Worm (Caenorhabditis elegans) whole organism, L1 larva: ENCODE results near the gene C09G9.1.
A peak's percentile ranks its signal among the peaks of the same experiment; 100 is the strongest.

Experiments used
- C04F5.9 ChIP-seq: sonication (generic microtip); optimal IDR thresholded peaks from 2 replicates; lab custom pipeline; 2016; ENCODE audit warnings: missing genetic modification characterization, missing compliant biosample characterization
- F16B12.6 ChIP-seq: fragments of 150-350 bp; optimal IDR thresholded peaks from 2 replicates; lab custom pipeline; 2014; ENCODE audit warnings: missing biosample characterization, missing genetic modification characterization
- Y116A8C.19 ChIP-seq: sonication (generic microtip); optimal IDR thresholded peaks from 2 replicates; lab custom pipeline; 2016; ENCODE audit warnings: missing compliant biosample characterization, missing genetic modification characterization, borderline replicate concordance
- aha-1 ChIP-seq: fragments of 150-350 bp; optimal IDR thresholded peaks from 2 replicates; lab custom pipeline; 2014; ENCODE audit warnings: missing biosample characterization, missing genetic modification characterization
- aly-2 ChIP-seq: fragments of 150-350 bp; optimal IDR thresholded peaks from 2 replicates; lab custom pipeline; 2014; ENCODE audit warnings: missing biosample characterization, missing genetic modification characterization
- ama-1 ChIP-seq: fragments of 150-350 bp; optimal IDR thresholded peaks from 2 replicates; lab custom pipeline; 2014
- ceh-63 ChIP-seq: fragments of 200-800 bp; sonication (Bioruptor generic); optimal IDR thresholded peaks from 2 replicates; lab custom pipeline; 2018; ENCODE audit warnings: mild to moderate bottlenecking, missing genetic modification characterization, missing compliant biosample characterization
- ceh-8 ChIP-seq: fragments of 200-800 bp; sonication (Bioruptor generic); optimal IDR thresholded peaks from 2 replicates; lab custom pipeline; 2018; ENCODE audit warnings: mild to moderate bottlenecking, missing genetic modification characterization, moderate library complexity, missing compliant biosample characterization
- dsc-1 ChIP-seq: sonication (generic microtip); optimal IDR thresholded peaks from 2 replicates; lab custom pipeline; 2016; ENCODE audit warnings: mild to moderate bottlenecking, missing genetic modification characterization, missing compliant biosample characterization
- efl-1 ChIP-seq, 4 experiments: fragments of 150-350 bp; optimal IDR thresholded peaks in 3 of 4; peaks in 1 of 4; 1 replicate in 1 of 4; 2 replicates in 3 of 4; lab custom pipeline; 2014; ENCODE audit warnings: missing biosample characterization in 2 of 4, missing genetic modification characterization in 2 of 4, missing genetic modification reagents in 2 of 4
- egl-27 ChIP-seq, 2 experiments: fragments of 150-350 bp in 1 of 2; sonication (generic microtip); optimal IDR thresholded peaks; 3 replicates each; lab custom pipeline; 2017 to 2018; ENCODE audit warnings: missing biosample characterization in 2 of 2, missing genetic modification characterization in 2 of 2, missing genetic modification reagents in 2 of 2
- elt-3 ChIP-seq, 6 experiments: fragments of 150-350 bp in 1 of 6; sonication (generic microtip); optimal IDR thresholded peaks; 2 replicates each; lab custom pipeline; 2017 to 2018; ENCODE audit warnings: missing biosample characterization in 6 of 6, missing genetic modification characterization in 6 of 6, inconsistent platforms in 1 of 6
- grh-1 ChIP-seq: fragments of 200-800 bp; sonication (Bioruptor generic); IDR thresholded peaks from 2 replicates; pipeline ENCODE4 v1.3.6; 2022; ENCODE audit warnings: missing genetic modification reagents, missing genetic modification characterization, missing compliant biosample characterization
- hpl-2 ChIP-seq: fragments of 150-350 bp; optimal IDR thresholded peaks from 2 replicates; lab custom pipeline; 2014; ENCODE audit warnings: missing biosample characterization, missing genetic modification reagents, missing genetic modification characterization
- jun-1 ChIP-seq: fragments of 150-350 bp; optimal IDR thresholded peaks from 2 replicates; lab custom pipeline; 2014; ENCODE audit warnings: missing biosample characterization, missing genetic modification reagents, missing genetic modification characterization
- lin-13 ChIP-seq: fragments of 150-350 bp; optimal IDR thresholded peaks from 2 replicates; lab custom pipeline; 2014; ENCODE audit warnings: missing biosample characterization, missing genetic modification reagents, missing genetic modification characterization
- lin-15B ChIP-seq: fragments of 150-350 bp; sonication (generic microtip); optimal IDR thresholded peaks from 3 replicates; lab custom pipeline; 2014; ENCODE audit warnings: missing biosample characterization, missing genetic modification characterization
- lsy-2 ChIP-seq, 2 experiments: fragments of 150-350 bp; optimal IDR thresholded peaks; 2 replicates each; lab custom pipeline; 2014; ENCODE audit warnings: missing biosample characterization in 2 of 2, missing genetic modification characterization in 2 of 2
- mef-2 ChIP-seq: fragments of 150-350 bp; optimal IDR thresholded peaks from 2 replicates; lab custom pipeline; 2014; ENCODE audit warnings: missing biosample characterization, missing genetic modification characterization
- mep-1 ChIP-seq: fragments of 150-350 bp; optimal IDR thresholded peaks from 2 replicates; lab custom pipeline; 2014; ENCODE audit warnings: missing biosample characterization, missing genetic modification characterization
- nhr-47 ChIP-seq: sonication (generic microtip); optimal IDR thresholded peaks from 2 replicates; lab custom pipeline; 2016; ENCODE audit warnings: mild to moderate bottlenecking, missing genetic modification characterization, moderate library complexity, missing compliant biosample characterization
- nhr-71 ChIP-seq: sonication (generic microtip); optimal IDR thresholded peaks from 2 replicates; lab custom pipeline; 2016; ENCODE audit warnings: mild to moderate bottlenecking, missing genetic modification characterization, moderate library complexity, missing compliant biosample characterization
- nhr-76 ChIP-seq: sonication (generic microtip); optimal IDR thresholded peaks from 2 replicates; lab custom pipeline; 2017; ENCODE audit warnings: missing biosample characterization, missing genetic modification characterization
- nhr-77 ChIP-seq: fragments of 150-350 bp; optimal IDR thresholded peaks from 2 replicates; lab custom pipeline; 2014; ENCODE audit warnings: missing biosample characterization, missing genetic modification characterization
- nhr-85 ChIP-seq: sonication (generic microtip); peaks from one replicate; lab custom pipeline; 2016; ENCODE audit warnings: missing genetic modification characterization, inconsistent platforms, missing compliant biosample characterization
- pag-3 ChIP-seq: sonication (generic microtip); optimal IDR thresholded peaks from 2 replicates; lab custom pipeline; 2017; ENCODE audit warnings: missing genetic modification characterization, mild to moderate bottlenecking, missing compliant biosample characterization, antibody characterized with exemption, borderline replicate concordance; ENCODE audit not compliant: insufficient read depth
- pax-3 ChIP-seq: fragments of 200-800 bp; sonication (Bioruptor generic); optimal IDR thresholded peaks from 2 replicates; lab custom pipeline; 2018; ENCODE audit warnings: mild to moderate bottlenecking, missing genetic modification characterization, moderate library complexity, missing compliant biosample characterization
- skn-1 ChIP-seq: fragments of 150-350 bp; optimal IDR thresholded peaks from 2 replicates; lab custom pipeline; 2014; ENCODE audit warnings: missing biosample characterization, missing genetic modification characterization
- snpc-4 ChIP-seq: fragments of 150-350 bp; optimal IDR thresholded peaks from 2 replicates; lab custom pipeline; 2014; ENCODE audit warnings: missing biosample characterization, missing genetic modification characterization
- sptf-1 ChIP-seq: fragments of 150-350 bp; optimal IDR thresholded peaks from 2 replicates; lab custom pipeline; 2014; ENCODE audit warnings: missing biosample characterization, missing genetic modification characterization
- unc-86 ChIP-seq: sonication (generic microtip); optimal IDR thresholded peaks from 2 replicates; lab custom pipeline; 2016; ENCODE audit warnings: missing genetic modification characterization, missing compliant biosample characterization
- unc-98 ChIP-seq: fragments of 200-800 bp; sonication (Bioruptor generic); IDR thresholded peaks from 2 replicates; pipeline ENCODE4 v1.3.6; 2022; ENCODE audit warnings: missing genetic modification characterization, missing compliant biosample characterization
- vab-15 ChIP-seq: sonication (generic microtip); optimal IDR thresholded peaks from 2 replicates; lab custom pipeline; 2017; ENCODE audit warnings: missing genotype, mild to moderate bottlenecking, missing genetic modification characterization, missing compliant biosample characterization
- xbp-1 ChIP-seq: sonication (generic microtip); optimal IDR thresholded peaks from 2 replicates; lab custom pipeline; 2016; ENCODE audit warnings: missing genetic modification characterization, missing compliant biosample characterization
- ztf-11 ChIP-seq, 2 experiments: sonication (generic microtip); optimal IDR thresholded peaks; 2 replicates each; lab custom pipeline; 2016 to 2017; ENCODE audit warnings: missing genetic modification characterization in 2 of 2, missing biosample characterization in 1 of 2, missing compliant biosample characterization in 1 of 2
- ztf-4 ChIP-seq: fragments of 150-350 bp; optimal IDR thresholded peaks from 2 replicates; lab custom pipeline; 2014; ENCODE audit warnings: missing biosample characterization, missing genetic modification characterization

The C09G9.1 gene

DNA sequence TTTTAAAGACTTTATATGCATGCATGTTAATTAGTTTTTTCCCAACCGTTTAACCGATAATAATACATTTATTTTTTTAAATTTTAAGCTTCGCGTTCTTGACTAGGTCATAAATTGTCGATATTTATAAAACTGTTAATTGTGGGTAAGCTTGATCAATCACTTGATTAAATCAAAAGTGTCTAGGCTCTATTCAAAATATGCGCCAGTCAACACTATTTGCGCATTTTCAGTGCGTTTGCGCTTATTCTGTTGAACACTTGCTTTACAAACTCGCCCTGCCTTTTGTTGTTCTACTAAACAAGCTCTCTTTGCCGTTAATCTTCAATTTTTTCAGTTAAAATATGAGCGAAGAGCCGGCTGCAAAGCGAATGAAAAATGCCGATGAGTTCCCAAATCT is 25.8 kb upstream of the C09G9.1 start, which contains the start of gene spr-2 (continued):
- TF ChIP-seq skn-1 (peak; percentile 52), nhr-77 (tag; lab: Kevin White, UChicago) (peak; percentile 19), unc-98 (no peak), nhr-47 (tag; lab: Kevin White, UChicago) (peak; percentile 84), pag-3 (no peak), Y116A8C.19 (tag; lab: Kevin White, UChicago) (no peak), ama-1 (lab: Kevin White, UChicago) (no peak), C04F5.9 (peak; percentile 14), aha-1 (tag; lab: Kevin White, UChicago) (no peak), hpl-2 (GFP tag; lab: Kevin White, UChicago) (no peak), jun-1 (peak; percentile 39), efl-1 (optimal IDR thresholded peaks at IDR 0.05; lab: Kevin White, UChicago) (peak; percentile 81 to 89), efl-1 (GFP tag; optimal IDR thresholded peaks at IDR 0.05 in 1 of 2; lab: Kevin White, UChicago) (peak; percentile 86 to 99), unc-86 (tag; lab: Kevin White, UChicago) (peak; percentile 59), F16B12.6 (tag; lab: Kevin White, UChicago) (peak; percentile 52), lsy-2 (tag; optimal IDR thresholded peaks at IDR 0.05; lab: Kevin White, UChicago) (peak; percentile 84 to 87), aly-2 (tag; lab: Kevin White, UChicago) (peak; percentile 41)

DNA sequence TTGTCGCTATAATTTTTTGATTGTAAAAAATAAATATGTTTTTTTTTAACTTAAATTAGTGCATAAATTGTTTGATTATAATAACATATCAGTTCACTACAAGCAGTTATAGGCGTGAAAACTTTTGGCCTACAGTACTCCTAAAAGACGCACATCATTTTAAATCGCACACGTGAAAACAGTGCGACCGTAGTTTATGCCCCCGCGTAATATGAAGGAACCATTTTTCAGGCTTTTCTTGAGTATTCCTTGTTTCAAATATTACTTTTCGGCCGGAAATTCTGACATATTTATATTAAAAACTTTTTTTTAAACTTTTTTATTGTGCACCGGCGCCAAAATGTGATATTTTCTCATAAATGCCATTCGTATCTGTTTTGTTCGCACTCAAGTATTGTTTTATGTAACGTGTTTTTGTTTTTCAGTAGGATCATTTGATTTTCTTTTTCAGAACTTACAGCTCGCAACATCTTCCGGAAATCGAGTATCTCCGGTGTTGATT is 23.3 kb upstream of the C09G9.1 start, which contains the start of gene oma-1:
oma-1 (plus strand) TSS at position 452 of the 502 bp plus-strand sequence.
- TF ChIP-seq skn-1, result no peak
- no peak for TF ChIP-seq lin-15B (tag; lab: Kevin White, UChicago)
- TF ChIP-seq egl-27 (tag; optimal IDR thresholded peaks at IDR 0.05; lab: Kevin White, UChicago), result no peak
- peak; percentile 35 for TF ChIP-seq nhr-85 (tag; lab: Kevin White, UChicago)
- no peak for TF ChIP-seq nhr-76
- no peak for TF ChIP-seq aly-2 (tag; lab: Kevin White, UChicago)
- TF ChIP-seq Y116A8C.19 (tag; lab: Kevin White, UChicago), result no peak

DNA sequence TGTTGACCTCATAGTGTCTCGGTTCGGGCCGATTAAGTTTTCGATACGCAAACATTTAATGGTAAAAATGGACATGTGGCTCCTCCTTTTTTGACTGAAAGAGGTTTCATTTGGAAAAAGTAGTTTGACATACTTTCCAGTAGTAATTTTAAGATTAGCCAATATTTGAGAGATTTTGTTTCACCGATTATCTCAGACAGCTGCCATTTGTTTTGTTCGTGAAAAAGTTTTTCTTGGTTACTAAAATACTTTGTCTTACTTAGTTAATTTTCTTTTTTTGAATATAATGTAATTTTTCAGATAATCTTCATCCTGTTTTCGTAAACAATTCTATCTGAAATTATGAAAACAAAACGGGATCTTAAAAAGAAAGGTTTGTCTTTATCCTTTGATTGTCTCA is 20.9 kb upstream of the C09G9.1 start, which contains the start of gene C09G9.5:
C09G9.5 (plus strand) TSS at position 301 of the 400 bp plus-strand sequence.
- TF ChIP-seq dsc-1 (tag; lab: Kevin White, UChicago) (no peak), ztf-11 (tag; optimal IDR thresholded peaks at IDR 0.05; lab: Kevin White, UChicago) (no peak), grh-1 (no peak), nhr-76 (no peak), elt-3 (tag; optimal IDR thresholded peaks at IDR 0.05; lab: Kevin White, UChicago) (no peak), snpc-4 (tag; lab: Kevin White, UChicago) (no peak), ama-1 (lab: Kevin White, UChicago) (no peak), vab-15 (tag; lab: Kevin White, UChicago) (no peak), pax-3 (tag; lab: Kevin White, UChicago) (no peak), ceh-8 (GFP tag; lab: Kevin White, UChicago) (no peak)

DNA sequence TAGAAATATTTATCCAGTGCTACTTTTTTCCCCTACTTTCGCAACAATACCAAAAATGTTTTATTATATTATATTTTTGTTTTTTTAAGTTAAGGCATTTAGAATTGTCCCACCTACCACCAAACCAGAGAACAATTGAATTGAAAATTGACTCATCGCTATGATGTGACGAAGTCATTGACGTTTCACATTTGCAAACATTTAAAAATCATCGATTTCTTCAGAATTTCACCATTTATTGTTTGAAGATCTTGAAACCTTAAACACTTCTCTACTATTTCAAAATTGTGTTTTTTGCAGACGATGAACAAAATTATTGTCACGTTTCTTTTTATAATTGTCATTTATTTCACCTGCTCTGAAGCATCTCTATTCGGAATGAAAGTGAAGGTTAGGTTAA is 15.9 kb upstream of the C09G9.1 start, which contains the start of gene C09G9.8:
C09G9.8 (plus strand) TSS at position 301 of the 400 bp plus-strand sequence.
- TF ChIP-seq mef-2 (tag; lab: Kevin White, UChicago) (no peak), nhr-71 (tag; lab: Kevin White, UChicago) (no peak), ztf-4 (tag; lab: Kevin White, UChicago) (no peak), elt-3 (tag; optimal IDR thresholded peaks at IDR 0.05; lab: Kevin White, UChicago) (no peak), mep-1 (tag; lab: Kevin White, UChicago) (no peak), lin-13 (no peak), sptf-1 (tag; lab: Kevin White, UChicago) (no peak), ceh-63 (GFP tag; lab: Kevin White, UChicago) (no peak), xbp-1 (tag; lab: Kevin White, UChicago) (no peak), vab-15 (tag; lab: Kevin White, UChicago) (no peak)
- TF ChIP-seq, all 84 proteins: peak for 0
